Worm (Caenorhabditis elegans): ENCODE data around the gene ceh-39.
"Not testable (repeated sequence)": the region's sequence is repeated elsewhere in the genome, so short reads cannot be mapped to it uniquely, and the experiment has no call there.

DNA sequence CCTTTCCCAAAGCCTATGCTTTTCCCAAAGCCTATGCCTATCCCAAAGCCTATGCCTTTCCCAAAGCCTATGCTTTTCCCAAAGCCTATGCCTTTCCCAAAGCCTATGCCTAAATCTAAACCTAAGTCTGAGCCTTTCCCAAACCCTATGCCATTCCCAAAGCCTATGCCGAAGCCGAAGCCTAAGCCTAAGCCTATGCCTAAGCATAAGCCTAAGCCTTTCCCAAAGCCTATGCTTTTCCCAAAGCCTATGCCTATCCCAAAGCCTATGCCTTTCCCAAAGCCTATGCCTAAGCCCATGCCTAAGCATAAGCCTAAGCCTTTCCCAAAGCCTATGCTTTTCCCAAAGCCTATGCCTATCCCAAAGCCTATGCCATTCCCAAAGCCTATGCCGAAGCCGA lies 19.3 kb downstream of the ceh-39 start:
- TF ChIP-seq ama-1 (optimal IDR thresholded peaks at IDR 0.05); attf-4 (tag; optimal IDR thresholded peaks at IDR 0.05); egl-27 (tag; optimal IDR thresholded peaks at IDR 0.05); cey-2 (tag; optimal IDR thresholded peaks at IDR 0.05; ENCODE audit: borderline replicate concordance, insufficient read depth); pha-4 (GFP tag; IDR thresholded peaks at IDR 0.05); pha-4 (tag; optimal IDR thresholded peaks at IDR 0.05); unc-39 (tag; optimal IDR thresholded peaks at IDR 0.05); nhr-11 (tag; optimal IDR thresholded peaks at IDR 0.05); lsy-2 (tag; optimal IDR thresholded peaks at IDR 0.05); nhr-237 (tag; optimal IDR thresholded peaks at IDR 0.05): not testable (repeated sequence)
